Worm (Caenorhabditis elegans) whole organism, early embryonic: Measurements from ENCODE around the gene C03B1.1.

ENCODE experiments used
- F13C5.2 ChIP-seq: sonication (generic microtip); optimal IDR thresholded peaks from 2 replicates; lab custom pipeline; 2017; ENCODE audit warnings: mild to moderate bottlenecking, missing genetic modification characterization, inconsistent platforms, missing compliant biosample characterization
- ama-1 ChIP-seq: fragments of 150-350 bp; optimal IDR thresholded peaks from 2 replicates; lab custom pipeline; 2014
- flt-1 ChIP-seq: fragments of 200-800 bp; sonication (Bioruptor generic); IDR thresholded peaks from 2 replicates; pipeline ENCODE4 v1.3.6; 2022; ENCODE audit warnings: missing genetic modification characterization, missing compliant biosample characterization
- hmg-4 ChIP-seq: fragments of 200-800 bp; sonication (Bioruptor generic); optimal IDR thresholded peaks from 2 replicates; lab custom pipeline; 2018; ENCODE audit warnings: mild to moderate bottlenecking, missing genetic modification characterization, missing compliant biosample characterization
- tbx-37 ChIP-seq: fragments of 200-800 bp; sonication (Bioruptor generic); conservative IDR thresholded peaks from 2 replicates; pipeline ENCODE4 v1.3.6; 2022; ENCODE audit warnings: missing genetic modification reagents, missing genetic modification characterization, missing compliant biosample characterization
- tra-4 ChIP-seq: sonication (generic microtip); optimal IDR thresholded peaks from 2 replicates; lab custom pipeline; 2017; ENCODE audit warnings: missing genetic modification characterization, missing compliant biosample characterization

DNA sequence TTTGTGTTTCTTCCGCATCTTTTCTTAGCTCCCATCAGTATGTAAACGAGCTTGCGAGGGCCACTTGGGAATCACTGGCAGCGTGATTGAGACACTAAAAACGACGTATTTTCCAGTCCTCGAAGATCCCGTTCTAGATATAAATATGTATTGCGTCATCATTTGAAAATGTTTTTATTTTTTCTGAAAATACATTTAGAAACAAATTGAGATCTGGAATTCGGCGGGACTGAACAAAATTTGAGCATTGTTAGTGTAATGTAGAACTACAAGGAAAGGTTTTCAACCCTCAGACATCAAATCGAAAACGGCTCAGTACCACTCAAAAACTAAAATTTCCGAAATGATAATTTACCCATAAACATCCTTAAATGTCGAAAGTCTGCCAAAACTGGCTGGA lies 39.0 kb downstream of the C03B1.1 start:
- TF ChIP-seq hmg-4 (GFP tag; lab: Kevin White, UChicago) (no peak), flt-1 (GFP tag; lab: Robert Waterston, UW) (no peak), F13C5.2 (tag; lab: Kevin White, UChicago) (no peak), ama-1 (no peak), tra-4 (no peak), tbx-37 (GFP tag; lab: Robert Waterston, UW) (no peak)
